Fruit fly (Drosophila melanogaster) whole organism, prepupa: ENCODE measurements around the gene aqz.

Source experiments
- Blimp-1 ChIP-seq: fragments of 200-800 bp; sonication (Bioruptor generic); optimal IDR thresholded peaks from 3 replicates; lab custom pipeline; 2017; ENCODE audit warnings: missing biosample characterization, missing genetic modification characterization, mild to moderate bottlenecking, moderate library complexity, missing genetic modification reagents
- CG16779 ChIP-seq: fragments of 200-800 bp; sonication (Bioruptor generic); optimal IDR thresholded peaks from 3 replicates; lab custom pipeline; 2017; ENCODE audit warnings: missing biosample characterization, mild to moderate bottlenecking, missing genetic modification characterization
- CG6792 ChIP-seq: fragments of 200-800 bp; sonication (Bioruptor generic); optimal IDR thresholded peaks from 3 replicates; lab custom pipeline; 2016; ENCODE audit warnings: missing biosample characterization, missing genetic modification characterization
- CG8319 ChIP-seq: fragments of 200-800 bp; sonication (Bioruptor generic); optimal IDR thresholded peaks from 3 replicates; lab custom pipeline; 2016; ENCODE audit warnings: missing biosample characterization, missing genetic modification characterization
- Gug ChIP-seq: fragments of 200-800 bp; sonication (Bioruptor generic); IDR thresholded peaks from 2 replicates; pipeline ENCODE4 v1.3.6; 2022; ENCODE audit warnings: missing biosample characterization, missing genetic modification characterization
- Hr38 ChIP-seq: sonication (Bioruptor generic); optimal IDR thresholded peaks from 2 replicates; lab custom pipeline; 2016; ENCODE audit warnings: missing biosample characterization, missing genetic modification characterization
- cyc ChIP-seq: fragments of 200-800 bp; sonication (Bioruptor generic); optimal IDR thresholded peaks from 3 replicates; lab custom pipeline; 2016; ENCODE audit warnings: missing biosample characterization, missing genetic modification characterization
- lz ChIP-seq: fragments of 200-800 bp; sonication (Bioruptor generic); optimal IDR thresholded peaks from 3 replicates; lab custom pipeline; 2016; ENCODE audit warnings: missing biosample characterization, missing genetic modification characterization

- TF ChIP-seq lz (GFP tag; lab: Kevin White, UChicago) (no peak), cyc (GFP tag; lab: Kevin White, UChicago) (no peak), CG16779 (tag; lab: Kevin White, UChicago) (no peak), CG6792 (GFP tag; lab: Kevin White, UChicago) (no peak), Blimp-1 (no peak), Hr38 (GFP tag; lab: Kevin White, UChicago) (no peak), Gug (GFP tag; lab: Robert Waterston, UW) (no peak), CG8319 (GFP tag; lab: Kevin White, UChicago) (no peak)
Observed at dm6 chr3R:8822919-8823318, 2.4 kb upstream of the aqz start.
